Worm (Caenorhabditis elegans) whole organism, mixed stage, embryonic: Measurements from ENCODE around the gene F54F2.6.

Experiments used
- flh-1 ChIP-seq: fragments of 200-800 bp; sonication (Bioruptor generic); optimal IDR thresholded peaks from 2 replicates; lab custom pipeline; 2018; ENCODE audit warnings: mild to moderate bottlenecking, missing genetic modification characterization, moderate library complexity, missing compliant biosample characterization
- mls-2 ChIP-seq: sonication (generic microtip); optimal IDR thresholded peaks from 2 replicates; lab custom pipeline; 2016; ENCODE audit warnings: mild to moderate bottlenecking, missing genetic modification characterization, moderate library complexity, missing compliant biosample characterization
- pha-4 ChIP-seq: fragments of 150-350 bp; optimal IDR thresholded peaks from 2 replicates; lab custom pipeline; 2018; ENCODE audit warnings: missing biosample characterization, missing genetic modification reagents, missing genetic modification characterization

- TF ChIP-seq flh-1 (GFP tag; lab: Kevin White, UChicago) (no peak), pha-4 (tag; lab: Kevin White, UChicago) (no peak), mls-2 (tag; lab: Kevin White, UChicago) (no peak)
These were observed 907 bp upstream of the F54F2.6 start for ce11 chrIII:8801352-8801863.
